Fruit fly (Drosophila melanogaster) whole organism, embryonic: ENCODE results near the gene CG8097.

Experiments
- Asciz ChIP-seq: fragments of 200-800 bp; sonication (Bioruptor generic); optimal IDR thresholded peaks from 2 replicates; lab custom pipeline; 2017; ENCODE audit warnings: missing biosample characterization, mild to moderate bottlenecking, missing genetic modification characterization, missing genetic modification reagents
- Atf6 ChIP-seq: fragments of 200-800 bp; sonication (Bioruptor generic); IDR thresholded peaks from 2 replicates; pipeline ENCODE4 v1.3.6; 2022; ENCODE audit warnings: missing biosample characterization, missing genetic modification characterization
- Awh ChIP-seq: fragments of 200-800 bp; sonication (Bioruptor generic); IDR thresholded peaks from 2 replicates; pipeline ENCODE4, ENCODE4 v1.3.6; 2022; ENCODE audit warnings: missing biosample characterization, missing genetic modification characterization
- CG11723 ChIP-seq: fragments of 200-800 bp; sonication (Bioruptor generic); optimal IDR thresholded peaks from 2 replicates; lab custom pipeline; 2017; ENCODE audit warnings: missing biosample characterization, mild to moderate bottlenecking, missing genetic modification characterization
- CG14667 ChIP-seq: fragments of 200-800 bp; sonication (Bioruptor generic); IDR thresholded peaks from 2 replicates; pipeline ENCODE4 v1.3.6; 2022; ENCODE audit warnings: missing biosample characterization, missing genetic modification characterization
- CG14965 ChIP-seq: fragments of 200-800 bp; sonication (Bioruptor generic); optimal IDR thresholded peaks from 2 replicates; lab custom pipeline; 2016; ENCODE audit warnings: missing biosample characterization, missing genetic modification characterization, borderline replicate concordance
- CG1603 ChIP-seq: fragments of 200-800 bp; sonication (Bioruptor generic); optimal IDR thresholded peaks from 2 replicates; lab custom pipeline; 2019; ENCODE audit warnings: missing biosample characterization, mild to moderate bottlenecking, missing genetic modification characterization, moderate library complexity
- CG17361 ChIP-seq: fragments of 200-800 bp; sonication (Bioruptor generic); IDR thresholded peaks from 3 replicates; pipeline ENCODE4 v1.3.6; 2022; ENCODE audit warnings: missing biosample characterization, missing genetic modification characterization
- CG18476 ChIP-seq: fragments of 200-800 bp; sonication (Bioruptor generic); optimal IDR thresholded peaks from 2 replicates; lab custom pipeline; 2016; ENCODE audit warnings: missing biosample characterization, mild to moderate bottlenecking, missing genetic modification characterization
- CG30403 ChIP-seq: fragments of 200-800 bp; sonication (Bioruptor generic); optimal IDR thresholded peaks from 3 replicates; lab custom pipeline; 2016; ENCODE audit warnings: missing biosample characterization, missing genetic modification characterization
- CG33213 ChIP-seq: fragments of 200-800 bp; sonication (Bioruptor generic); optimal IDR thresholded peaks from 3 replicates; lab custom pipeline; 2016; ENCODE audit warnings: missing biosample characterization, missing genetic modification characterization
- CG34376 ChIP-seq: fragments of 200-800 bp; sonication (Bioruptor generic); optimal IDR thresholded peaks from 2 replicates; lab custom pipeline; 2018; ENCODE audit warnings: missing biosample characterization, mild to moderate bottlenecking, missing genetic modification characterization
- CG4424 ChIP-seq: fragments of 200-800 bp; sonication (Bioruptor generic); optimal IDR thresholded peaks from 3 replicates; lab custom pipeline; 2016; ENCODE audit warnings: missing biosample characterization, missing genetic modification characterization
- CG4730 ChIP-seq: fragments of 200-800 bp; sonication (Bioruptor generic); IDR thresholded peaks from 2 replicates; pipeline ENCODE4 v1.3.6; 2022; ENCODE audit warnings: missing biosample characterization, missing genetic modification characterization
- CG5180 ChIP-seq: fragments of 200-800 bp; sonication (Bioruptor generic); optimal IDR thresholded peaks from 3 replicates; lab custom pipeline; 2017; ENCODE audit warnings: missing biosample characterization, missing genetic modification characterization, mild to moderate bottlenecking, moderate library complexity, missing genetic modification reagents
- CG5245 ChIP-seq: fragments of 200-800 bp; sonication (Bioruptor generic); optimal IDR thresholded peaks from 3 replicates; lab custom pipeline; 2016; ENCODE audit warnings: missing biosample characterization, missing genetic modification characterization
- CG7987 ChIP-seq: fragments of 200-800 bp; sonication (Bioruptor generic); optimal IDR thresholded peaks from 2 replicates; lab custom pipeline; 2018; ENCODE audit warnings: missing biosample characterization, mild to moderate bottlenecking, missing genetic modification characterization, moderate library complexity
- CG9797 ChIP-seq: fragments of 200-800 bp; sonication (Bioruptor generic); optimal IDR thresholded peaks from 3 replicates; lab custom pipeline; 2018; ENCODE audit warnings: missing biosample characterization, mild to moderate bottlenecking, missing genetic modification characterization
- CG9817 ChIP-seq: fragments of 200-800 bp; sonication (Bioruptor generic); optimal IDR thresholded peaks from 2 replicates; lab custom pipeline; 2018; ENCODE audit warnings: missing biosample characterization, mild to moderate bottlenecking, missing genetic modification characterization, moderate library complexity
- Camta ChIP-seq: fragments of 200-800 bp; sonication (Bioruptor generic); optimal IDR thresholded peaks from 2 replicates; lab custom pipeline; 2016; ENCODE audit warnings: missing biosample characterization, missing genetic modification characterization
- Doc3 ChIP-seq: fragments of 200-800 bp; sonication (Bioruptor generic); IDR thresholded peaks from 3 replicates; pipeline ENCODE4 v1.3.6; 2022; ENCODE audit warnings: missing biosample characterization, missing genetic modification characterization; ENCODE audit not compliant: partially characterized antibody
- Fer2 ChIP-seq: fragments of 200-800 bp; sonication (Bioruptor generic); optimal IDR thresholded peaks from 2 replicates; lab custom pipeline; 2018; ENCODE audit warnings: missing biosample characterization, mild to moderate bottlenecking, missing genetic modification characterization, moderate library complexity
- Fer3 ChIP-seq: fragments of 200-800 bp; sonication (Bioruptor generic); optimal IDR thresholded peaks from 2 replicates; lab custom pipeline; 2018; ENCODE audit warnings: missing biosample characterization, mild to moderate bottlenecking, missing genetic modification characterization, moderate library complexity
- Hmr ChIP-seq: fragments of 200-800 bp; sonication (Bioruptor generic); optimal IDR thresholded peaks from 3 replicates; lab custom pipeline; 2017; ENCODE audit warnings: mild to moderate bottlenecking, missing biosample characterization, missing genetic modification reagents, missing genetic modification characterization
- Hr3 ChIP-seq: fragments of 200-800 bp; sonication (Bioruptor generic); optimal IDR thresholded peaks from 3 replicates; lab custom pipeline; 2016; ENCODE audit warnings: missing biosample characterization, missing genetic modification characterization
- Hr51 ChIP-seq, 2 experiments: fragments of 200-800 bp; sonication (Bioruptor generic); optimal IDR thresholded peaks; 2 replicates in 1 of 2; 3 replicates in 1 of 2; lab custom pipeline; 2016 to 2018; ENCODE audit warnings: missing biosample characterization in 2 of 2, missing genetic modification characterization in 2 of 2, mild to moderate bottlenecking in 1 of 2, moderate library complexity in 1 of 2
- Hr78 ChIP-seq, 2 experiments: fragments of 200-800 bp in 1 of 2; fragments of >200 bp in 1 of 2; sonication (Bioruptor generic) in 1 of 2; optimal IDR thresholded peaks; 2 replicates each; lab custom pipeline; 2017 to 2019; ENCODE audit warnings: missing biosample characterization in 2 of 2, missing genetic modification characterization in 2 of 2, mild to moderate bottlenecking in 1 of 2, moderate library complexity in 1 of 2
- Mad ChIP-seq: fragments of 200-800 bp; sonication (Bioruptor generic); optimal IDR thresholded peaks from 2 replicates; lab custom pipeline; 2016; ENCODE audit warnings: missing biosample characterization, missing genetic modification characterization
- Optix ChIP-seq: fragments of 200-800 bp; sonication (Bioruptor generic); IDR thresholded peaks from 3 replicates; pipeline ENCODE4 v1.3.6; 2022; ENCODE audit warnings: missing biosample characterization, missing genetic modification characterization
- TFAM ChIP-seq: fragments of 200-800 bp; sonication (Bioruptor generic); optimal IDR thresholded peaks from 2 replicates; lab custom pipeline; 2017; ENCODE audit warnings: missing biosample characterization, missing genetic modification characterization, inconsistent platforms
- ap ChIP-seq: fragments of 200-800 bp; sonication (Bioruptor generic); IDR thresholded peaks from 2 replicates; pipeline ENCODE4 v1.3.6; 2022; ENCODE audit warnings: missing biosample characterization, missing genetic modification characterization
- chn ChIP-seq: fragments of 200-800 bp; sonication (Bioruptor generic); optimal IDR thresholded peaks from 2 replicates; lab custom pipeline; 2016; ENCODE audit warnings: missing biosample characterization, missing genetic modification characterization
- dm ChIP-seq: fragments of 200-800 bp; sonication (Bioruptor generic); optimal IDR thresholded peaks from 3 replicates; lab custom pipeline; 2016; ENCODE audit warnings: missing biosample characterization, missing genetic modification characterization
- exex ChIP-seq: fragments of 200-800 bp; sonication (Bioruptor generic); optimal IDR thresholded peaks from 4 replicates; lab custom pipeline; 2018; ENCODE audit warnings: missing biosample characterization, mild to moderate bottlenecking, missing genetic modification characterization, moderate library complexity
- fu2 ChIP-seq: fragments of 200-800 bp; sonication (Bioruptor generic); optimal IDR thresholded peaks from 2 replicates; lab custom pipeline; 2016; ENCODE audit warnings: missing biosample characterization, missing genetic modification characterization
- jigr1 ChIP-seq: fragments of 200-800 bp; sonication (Bioruptor generic); IDR thresholded peaks from 3 replicates; pipeline ENCODE4 v1.3.6; 2022; ENCODE audit warnings: missing biosample characterization, missing genetic modification characterization
- kay ChIP-seq: fragments of 200-800 bp; sonication (Bioruptor generic); optimal IDR thresholded peaks from 2 replicates; lab custom pipeline; 2016; ENCODE audit warnings: missing biosample characterization, missing genetic modification characterization
- klu ChIP-seq: fragments of 200-800 bp; sonication (Bioruptor generic); IDR thresholded peaks from 2 replicates; pipeline ENCODE4 v1.3.6; 2022; ENCODE audit warnings: missing biosample characterization, missing genetic modification characterization
- kni ChIP-seq: fragments of 200-800 bp; sonication (Bioruptor generic); optimal IDR thresholded peaks from 3 replicates; lab custom pipeline; 2017; ENCODE audit warnings: mild to moderate bottlenecking, missing biosample characterization, missing genetic modification reagents, missing genetic modification characterization
- odd ChIP-seq: fragments of 200-800 bp; sonication (Bioruptor generic); optimal IDR thresholded peaks from 2 replicates; lab custom pipeline; 2017; ENCODE audit warnings: missing biosample characterization, mild to moderate bottlenecking, missing genetic modification characterization
- org-1 ChIP-seq: fragments of 200-800 bp; sonication (Bioruptor generic); optimal IDR thresholded peaks from 2 replicates; lab custom pipeline; 2017; ENCODE audit warnings: missing biosample characterization, missing genetic modification characterization
- pb ChIP-seq: fragments of 200-800 bp; sonication (Bioruptor generic); optimal IDR thresholded peaks from 3 replicates; lab custom pipeline; 2016; ENCODE audit warnings: missing biosample characterization, missing genetic modification characterization
- pita ChIP-seq: fragments of 200-800 bp; sonication (Bioruptor generic); optimal IDR thresholded peaks from 2 replicates; lab custom pipeline; 2017; ENCODE audit warnings: missing biosample characterization, mild to moderate bottlenecking, missing genetic modification characterization
- seq ChIP-seq: fragments of 200-800 bp; sonication (Bioruptor generic); IDR thresholded peaks from 2 replicates; pipeline ENCODE4 v1.3.6; 2022; ENCODE audit warnings: missing biosample characterization, missing genetic modification characterization
- shn ChIP-seq: fragments of 200-800 bp; sonication (Bioruptor generic); optimal IDR thresholded peaks from 3 replicates; lab custom pipeline; 2016; ENCODE audit warnings: missing biosample characterization, missing genetic modification characterization
- sqz ChIP-seq: fragments of 200-800 bp; sonication (Bioruptor generic); optimal IDR thresholded peaks from 3 replicates; lab custom pipeline; 2018; ENCODE audit warnings: missing biosample characterization, mild to moderate bottlenecking, missing genetic modification characterization
- tna ChIP-seq: fragments of 200-800 bp; sonication (Bioruptor generic); IDR thresholded peaks from 2 replicates; pipeline ENCODE4 v1.3.6; 2022; ENCODE audit warnings: missing biosample characterization, missing genetic modification characterization; ENCODE audit not compliant: partially characterized antibody
- trh ChIP-seq: fragments of 200-800 bp; sonication (Bioruptor generic); optimal IDR thresholded peaks from 2 replicates; lab custom pipeline; 2016; ENCODE audit warnings: missing biosample characterization, missing genetic modification characterization
- tx ChIP-seq: fragments of 200-800 bp; sonication (Bioruptor generic); optimal IDR thresholded peaks from 2 replicates; lab custom pipeline; 2016; ENCODE audit warnings: missing biosample characterization, missing genetic modification characterization
- unpg ChIP-seq: fragments of 200-800 bp; sonication (Bioruptor generic); optimal IDR thresholded peaks from 3 replicates; lab custom pipeline; 2018; ENCODE audit warnings: missing biosample characterization, mild to moderate bottlenecking, missing genetic modification characterization, moderate library complexity

CG8097 gene

DNA sequence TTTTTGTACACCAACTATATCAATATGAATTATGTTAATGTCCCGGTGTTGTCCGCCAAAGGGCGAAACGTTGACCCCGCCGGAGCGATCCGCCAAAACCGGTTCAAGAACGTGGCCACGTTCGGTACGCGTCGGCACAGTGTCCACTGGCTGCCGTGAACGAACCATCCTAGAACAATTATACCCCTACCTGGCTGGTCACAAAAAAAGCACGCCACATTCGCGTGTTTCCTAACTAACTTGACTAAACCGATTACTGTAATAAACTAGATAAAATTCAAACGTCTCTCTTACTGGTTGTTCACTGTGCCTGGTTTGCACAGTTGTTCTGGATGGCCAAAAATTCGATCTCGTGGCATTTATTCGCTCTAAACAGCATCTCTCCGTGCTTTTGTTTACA, 3.4 kb upstream of the CG8097 start (continued):
- TF ChIP-seq pb (GFP tag; lab: Kevin White, UChicago) (peak; percentile 83), trh (GFP tag; lab: Kevin White, UChicago) (peak; percentile 61), kni (GFP tag; lab: Kevin White, UChicago) (peak; percentile 60), CG33213 (GFP tag; lab: Kevin White, UChicago) (peak; percentile 86), CG5245 (GFP tag; lab: Kevin White, UChicago) (peak; percentile 92), klu (peak; percentile 76), CG18476 (peak; percentile 81), unpg (GFP tag; lab: Kevin White, UChicago) (peak; percentile 92), pita (GFP tag; lab: Kevin White, UChicago) (no peak), Optix (GFP tag; lab: Robert Waterston, UW) (peak; percentile 86), Fer2 (tag; lab: Kevin White, UChicago) (peak; percentile 82), CG30403 (GFP tag; lab: Kevin White, UChicago) (peak; percentile 88), Fer3 (tag; lab: Kevin White, UChicago) (peak; percentile 93), CG14965 (peak; percentile 57), org-1 (GFP tag; lab: Kevin White, UChicago) (peak; percentile 83), jigr1 (peak; percentile 73; the same call in 2 of the 3 replicates), CG1603 (tag; lab: Kevin White, UChicago) (peak; percentile 94), sqz (GFP tag; lab: Kevin White, UChicago) (no peak), Asciz (GFP tag; lab: Kevin White, UChicago) (peak; percentile 75), Hr51 (GFP tag; optimal IDR thresholded peaks at IDR 0.05; lab: Kevin White, UChicago) (peak in 1 of 2 experiments; percentile 88), Mad (GFP tag; lab: Kevin White, UChicago) (peak; percentile 92), CG7987 (GFP tag; lab: Kevin White, UChicago) (peak; percentile 82), ap (GFP tag; lab: Robert Waterston, UW) (peak; percentile 87), TFAM (GFP tag; lab: Kevin White, UChicago) (peak; percentile 27), Hr3 (peak; percentile 83), Awh (GFP tag; lab: Robert Waterston, UW) (peak; percentile 90), odd (peak; percentile 88), CG5180 (GFP tag; lab: Kevin White, UChicago) (peak; percentile 65), CG14667 (GFP tag; lab: Robert Waterston, UW) (peak; percentile 90), CG34376 (GFP tag; lab: Kevin White, UChicago) (peak; percentile 79), tna (GFP tag; lab: Robert Waterston, UW) (no peak), fu2 (GFP tag; lab: Kevin White, UChicago) (peak; percentile 83), Atf6 (GFP tag; lab: Robert Waterston, UW) (peak; percentile 94), seq (GFP tag; lab: Robert Waterston, UW) (peak; percentile 92), Hr78 (GFP tag; optimal IDR thresholded peaks at IDR 0.05; lab: Kevin White, UChicago) (peak in 1 of 2 experiments; percentile 65), CG4424 (peak; percentile 87), CG4730 (GFP tag; lab: Robert Waterston, UW) (peak; percentile 88), shn (peak; percentile 84), Hmr (peak; percentile 93), CG9817 (tag; lab: Kevin White, UChicago) (peak; percentile 92), CG9797 (GFP tag; lab: Kevin White, UChicago) (peak; percentile 13), kay (peak; percentile 77), chn (GFP tag; lab: Kevin White, UChicago) (peak; percentile 92), CG17361 (peak; percentile 86), Camta (GFP tag; lab: Kevin White, UChicago) (peak; percentile 88), dm (GFP tag; lab: Kevin White, UChicago) (peak; percentile 85), Doc3 (no peak), exex (tag; lab: Kevin White, UChicago) (no peak), tx (peak; percentile 87), CG11723 (peak; percentile 83)
